Fruit fly (Drosophila melanogaster): ENCODE measurements around the gene CG14042.
A peak's percentile ranks its signal among the peaks of the same experiment; 100 is the strongest.

CG14042 gene

DNA sequence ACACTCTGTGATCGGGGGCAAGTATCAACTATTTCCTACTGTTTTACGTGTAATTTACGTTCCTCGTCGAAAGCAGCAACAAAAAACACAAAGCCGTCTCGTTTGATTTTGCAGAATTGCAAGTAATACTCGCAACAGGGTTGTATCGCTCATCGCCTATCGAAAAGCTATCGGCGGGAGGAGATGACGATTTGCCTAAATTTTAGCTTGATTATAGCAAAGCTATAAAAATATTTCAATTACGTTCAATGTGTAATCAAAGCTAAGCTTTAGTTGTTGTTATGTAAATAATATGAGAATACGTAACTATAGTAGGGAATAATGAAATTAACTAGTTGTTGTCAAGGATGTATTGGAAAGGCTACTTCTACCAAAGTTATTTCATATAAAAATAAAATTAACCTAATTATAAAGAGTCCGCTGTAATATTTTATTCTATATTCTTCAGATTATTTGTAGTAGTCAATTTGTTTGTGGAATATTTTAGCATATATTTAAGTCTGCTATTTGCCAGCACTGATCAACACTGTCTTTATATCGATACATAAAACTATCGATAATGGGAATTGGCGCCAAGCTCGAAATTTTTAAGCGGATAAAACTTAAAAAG, 22.2 kb downstream of the CG14042 start, which contains the start of gene Rpn11 (continued):
- TF ChIP-seq CG11695 (GFP tag; IDR thresholded peaks at IDR 0.05) (no peak), CG17612 (GFP tag; IDR thresholded peaks at IDR 0.05) (no peak), shn (GFP tag; optimal IDR thresholded peaks at IDR 0.05) (peak; percentile 7), fd3F (GFP tag; optimal IDR thresholded peaks at IDR 0.05) (peak; percentile 45), Hmx (GFP tag; optimal IDR thresholded peaks at IDR 0.05) (peak; percentile 23), Opbp (GFP tag; IDR thresholded peaks at IDR 0.05; ENCODE audit: partially characterized antibody) (peak; percentile 47; the same call in 1 of the 3 replicates), Dp (GFP tag; optimal IDR thresholded peaks at IDR 0.05) (peak; percentile 87), CG8944 (GFP tag; optimal IDR thresholded peaks at IDR 0.05) (no peak), Usf (GFP tag; optimal IDR thresholded peaks at IDR 0.05) (peak; percentile 7), CG10979 (tag; optimal IDR thresholded peaks at IDR 0.05) (peak; percentile 49), MESR4 (GFP tag; optimal IDR thresholded peaks at IDR 0.05) (peak; percentile 87), ranshi (GFP tag; IDR thresholded peaks at IDR 0.05) (0 out of 2 replicates have a peak, but pooled peaks have one; percentile 5), Xbp1 (GFP tag; optimal IDR thresholded peaks at IDR 0.05) (peak; percentile 53), Ets65A (GFP tag) (peak; percentile 59), Aef1 (GFP tag; IDR thresholded peaks at IDR 0.05) (0 out of 3 replicates have a peak, but pooled peaks have one; percentile 17), ap (GFP tag; IDR thresholded peaks at IDR 0.05) (peak; percentile 34; the same call in 1 of the 2 replicates), CG18476 (GFP tag; optimal IDR thresholded peaks at IDR 0.05) (peak; percentile 37), CG16815 (GFP tag; optimal IDR thresholded peaks at IDR 0.05) (peak; percentile 44), oc (tag; optimal IDR thresholded peaks at IDR 0.05) (no peak), CG10654 (GFP tag; optimal IDR thresholded peaks at IDR 0.05) (peak; percentile 36), ems (GFP tag; optimal IDR thresholded peaks at IDR 0.05) (peak; percentile 13), gem (tag; optimal IDR thresholded peaks at IDR 0.05) (peak; percentile 83), Sry-β (GFP tag; optimal IDR thresholded peaks at IDR 0.05) (peak; percentile 97), sens (GFP tag) (peak; percentile 95), Nf-YB (GFP tag; optimal IDR thresholded peaks at IDR 0.05) (peak; percentile 37), onecut (GFP tag; IDR thresholded peaks at IDR 0.05) (no peak), Hr39 (optimal IDR thresholded peaks at IDR 0.05) (no peak), ERR (GFP tag; optimal IDR thresholded peaks at IDR 0.05) (no peak), pb (GFP tag; optimal IDR thresholded peaks at IDR 0.05) (no peak), MBD-R2 (GFP tag; IDR thresholded peaks at IDR 0.05) (peak; percentile 73), BEAF-32 (GFP tag; optimal IDR thresholded peaks at IDR 0.05) (peak; percentile 78), Chrac-16 (GFP tag; optimal IDR thresholded peaks at IDR 0.05) (peak; percentile 51), CG12942 (GFP tag; optimal IDR thresholded peaks at IDR 0.05) (peak; percentile 25), sug (tag; optimal IDR thresholded peaks at IDR 0.05) (peak; percentile 78), CG4360 (GFP tag; IDR thresholded peaks at IDR 0.05) (no peak), tx (GFP tag; optimal IDR thresholded peaks at IDR 0.05) (peak; percentile 41), CG7357 (GFP tag; IDR thresholded peaks at IDR 0.05) (0 out of 3 replicates have a peak, but pooled peaks have one; percentile 25), maf-S (GFP tag; optimal IDR thresholded peaks at IDR 0.05) (peak; percentile 25), lola (GFP tag; optimal IDR thresholded peaks at IDR 0.05) (peak in 1 of 3 experiments; percentile 80), Bgb (GFP tag; IDR thresholded peaks at IDR 0.05; ENCODE audit: partially characterized antibody) (peak; percentile 36; the same call in 1 of the 2 replicates), Pdp1 (GFP tag; optimal IDR thresholded peaks at IDR 0.05) (peak; percentile 56 to 63), D19B (GFP tag; optimal IDR thresholded peaks at IDR 0.05) (peak; percentile 20), CG17359 (tag; optimal IDR thresholded peaks at IDR 0.05) (peak; percentile 53), p53 (GFP tag; optimal IDR thresholded peaks at IDR 0.05) (no peak), lbe (GFP tag; optimal IDR thresholded peaks at IDR 0.05) (no peak), Awh (GFP tag; IDR thresholded peaks at IDR 0.05) (no peak), HHEX (GFP tag; optimal IDR thresholded peaks at IDR 0.05) (peak; percentile 42), wor (GFP tag; IDR thresholded peaks at IDR 0.05) (no peak), bsh (GFP tag; optimal IDR thresholded peaks at IDR 0.05) (peak in 1 of 2 experiments; percentile 41), CG6791 (GFP tag; IDR thresholded peaks at IDR 0.05; ENCODE audit: partially characterized antibody) (no peak)
